Fruit fly (Drosophila melanogaster) whole organism, embryonic: ENCODE measurements around the gene retm.
A peak's percentile ranks its signal among the peaks of the same experiment; 100 is the strongest.

Source experiments
- Adf1 ChIP-seq: fragments of 200-800 bp; sonication (Bioruptor generic); IDR thresholded peaks from 2 replicates; pipeline ENCODE4 v1.3.6; 2022; ENCODE audit warnings: missing biosample characterization, missing genetic modification characterization
- Bteb2 ChIP-seq: fragments of 200-800 bp; sonication (Bioruptor generic); optimal IDR thresholded peaks from 2 replicates; lab custom pipeline; 2016; ENCODE audit warnings: missing biosample characterization, missing genetic modification characterization
- CG11696 ChIP-seq: fragments of 200-800 bp; sonication (Bioruptor generic); IDR thresholded peaks from 2 replicates; pipeline ENCODE4 v1.3.6; 2022; ENCODE audit warnings: missing biosample characterization, missing genetic modification characterization
- CG13123 ChIP-seq: fragments of 200-800 bp; sonication (Bioruptor generic); optimal IDR thresholded peaks from 2 replicates; lab custom pipeline; 2016; ENCODE audit warnings: missing biosample characterization, missing genetic modification characterization
- CG14710 ChIP-seq: fragments of 200-800 bp; sonication (Bioruptor generic); optimal IDR thresholded peaks from 3 replicates; lab custom pipeline; 2019; ENCODE audit warnings: missing biosample characterization, mild to moderate bottlenecking, missing genetic modification characterization, moderate library complexity
- CG15479 ChIP-seq: fragments of 200-800 bp; sonication (Bioruptor generic); optimal IDR thresholded peaks from 3 replicates; lab custom pipeline; 2019; ENCODE audit warnings: missing biosample characterization, mild to moderate bottlenecking, missing genetic modification characterization, moderate library complexity
- CG17359 ChIP-seq: fragments of 200-800 bp; sonication (Bioruptor generic); optimal IDR thresholded peaks from 3 replicates; lab custom pipeline; 2018; ENCODE audit warnings: missing biosample characterization, mild to moderate bottlenecking, missing genetic modification characterization, moderate library complexity
- CG1792 ChIP-seq: fragments of 200-800 bp; sonication (Bioruptor generic); optimal IDR thresholded peaks from 2 replicates; lab custom pipeline; 2016; ENCODE audit warnings: missing biosample characterization, missing genetic modification characterization
- CG2875 ChIP-seq: fragments of 200-800 bp; sonication (Bioruptor generic); optimal IDR thresholded peaks from 2 replicates; lab custom pipeline; 2017; ENCODE audit warnings: missing biosample characterization, mild to moderate bottlenecking, missing genetic modification characterization, missing genetic modification reagents
- CG2889 ChIP-seq: fragments of 200-800 bp; sonication (Bioruptor generic); IDR thresholded peaks from 3 replicates; pipeline ENCODE4 v1.3.6; 2022; ENCODE audit warnings: missing biosample characterization, missing genetic modification characterization
- CG3065 ChIP-seq: fragments of 200-800 bp; sonication (Bioruptor generic); optimal IDR thresholded peaks from 2 replicates; lab custom pipeline; 2016; ENCODE audit warnings: missing biosample characterization, missing genetic modification characterization
- CG4854 ChIP-seq: fragments of 200-800 bp; sonication (Bioruptor generic); optimal IDR thresholded peaks from 2 replicates; lab custom pipeline; 2016; ENCODE audit warnings: missing biosample characterization, missing genetic modification characterization, inconsistent platforms
- CG8388 ChIP-seq: fragments of 200-800 bp; sonication (Bioruptor generic); optimal IDR thresholded peaks from 2 replicates; lab custom pipeline; 2019; ENCODE audit warnings: missing biosample characterization, mild to moderate bottlenecking, missing genetic modification characterization, moderate library complexity
- CG8478 ChIP-seq: fragments of >200 bp; optimal IDR thresholded peaks from 2 replicates; lab custom pipeline; 2018
- CG8924 ChIP-seq: fragments of 200-800 bp; optimal IDR thresholded peaks from 3 replicates; lab custom pipeline; 2019; ENCODE audit warnings: missing biosample characterization, mild to moderate bottlenecking, missing genetic modification characterization, moderate library complexity
- CTCF ChIP-seq: fragments of 200-800 bp; sonication (Bioruptor generic); optimal IDR thresholded peaks from 2 replicates; lab custom pipeline; 2017; ENCODE audit warnings: missing biosample characterization, mild to moderate bottlenecking, missing genetic modification characterization, moderate library complexity
- HLH3B ChIP-seq: fragments of 200-800 bp; sonication (Bioruptor generic); IDR thresholded peaks from 2 replicates; pipeline ENCODE4 v1.3.6; 2022; ENCODE audit warnings: missing biosample characterization, missing genetic modification characterization
- Jarid2 ChIP-seq: fragments of 200-800 bp; sonication (Bioruptor generic); optimal IDR thresholded peaks from 3 replicates; lab custom pipeline; 2017; ENCODE audit warnings: mild to moderate bottlenecking, missing biosample characterization, missing genetic modification reagents, missing genetic modification characterization
- MBD-R2 ChIP-seq: fragments of 200-800 bp; sonication (Bioruptor generic); IDR thresholded peaks from 2 replicates; pipeline ENCODE4 v1.3.6; 2022; ENCODE audit warnings: missing biosample characterization, missing genetic modification characterization
- MESR4 ChIP-seq: fragments of 200-800 bp; sonication (Bioruptor generic); optimal IDR thresholded peaks from 2 replicates; lab custom pipeline; 2018; ENCODE audit warnings: missing biosample characterization, mild to moderate bottlenecking, missing genetic modification characterization, moderate library complexity
- Meics ChIP-seq: fragments of 200-800 bp; sonication (Bioruptor generic); optimal IDR thresholded peaks from 2 replicates; lab custom pipeline; 2017; ENCODE audit warnings: missing biosample characterization, mild to moderate bottlenecking, missing genetic modification characterization
- NC2β ChIP-seq: fragments of 200-800 bp; sonication (Bioruptor generic); optimal IDR thresholded peaks from 2 replicates; lab custom pipeline; 2016; ENCODE audit warnings: missing biosample characterization, missing genetic modification characterization
- Nf-YB ChIP-seq: fragments of 200-800 bp; sonication (Bioruptor generic); optimal IDR thresholded peaks from 3 replicates; lab custom pipeline; 2019; ENCODE audit warnings: missing biosample characterization, mild to moderate bottlenecking, missing genetic modification characterization, moderate library complexity
- Scr ChIP-seq: fragments of 200-800 bp; sonication (Bioruptor generic); IDR thresholded peaks from 2 replicates; pipeline ENCODE4 v1.3.6; 2022; ENCODE audit warnings: missing biosample characterization, missing genetic modification characterization; ENCODE audit not compliant: partially characterized antibody
- Side ChIP-seq: fragments of 200-800 bp; sonication (Bioruptor generic); optimal IDR thresholded peaks from 2 replicates; lab custom pipeline; 2016; ENCODE audit warnings: missing biosample characterization, missing genetic modification characterization
- Sry-β ChIP-seq: fragments of 200-800 bp; sonication (Bioruptor generic); optimal IDR thresholded peaks from 2 replicates; lab custom pipeline; 2018; ENCODE audit warnings: missing biosample characterization, mild to moderate bottlenecking, missing genetic modification characterization, moderate library complexity
- Usf ChIP-seq: fragments of 200-800 bp; sonication (Bioruptor generic); optimal IDR thresholded peaks from 2 replicates; lab custom pipeline; 2017; ENCODE audit warnings: missing genotype, missing biosample characterization, missing genetic modification characterization
- aop ChIP-seq: fragments of 200-800 bp; sonication (Bioruptor generic); IDR thresholded peaks from 2 replicates; pipeline ENCODE4 v1.3.6; 2022; ENCODE audit warnings: missing biosample characterization, missing genetic modification characterization
- ap ChIP-seq: fragments of 200-800 bp; sonication (Bioruptor generic); IDR thresholded peaks from 2 replicates; pipeline ENCODE4 v1.3.6; 2022; ENCODE audit warnings: missing biosample characterization, missing genetic modification characterization
- ash1 ChIP-seq: fragments of 200-800 bp; sonication (Bioruptor generic); optimal IDR thresholded peaks from 2 replicates; lab custom pipeline; 2018; ENCODE audit warnings: missing biosample characterization, mild to moderate bottlenecking, missing genetic modification characterization
- ato ChIP-seq: fragments of 200-800 bp; sonication (Bioruptor generic); IDR thresholded peaks from 2 replicates; pipeline ENCODE4 v1.3.6; 2022; ENCODE audit warnings: missing biosample characterization, missing genetic modification characterization; ENCODE audit not compliant: partially characterized antibody
- corto ChIP-seq: fragments of 200-800 bp; sonication (Bioruptor generic); optimal IDR thresholded peaks from 2 replicates; lab custom pipeline; 2016; ENCODE audit warnings: missing biosample characterization, mild to moderate bottlenecking, missing genetic modification characterization, moderate library complexity
- crp ChIP-seq, 2 experiments: fragments of 200-800 bp; sonication (Bioruptor generic); optimal IDR thresholded peaks; 2 replicates in 1 of 2; 3 replicates in 1 of 2; lab custom pipeline; 2017; ENCODE audit warnings: missing biosample characterization in 2 of 2, missing genetic modification characterization in 2 of 2, mild to moderate bottlenecking in 1 of 2, moderate library complexity in 1 of 2
- dan ChIP-seq: fragments of 200-800 bp; sonication (Bioruptor generic); IDR thresholded peaks from 2 replicates; pipeline ENCODE4 v1.3.6; 2022; ENCODE audit warnings: missing biosample characterization, missing genetic modification characterization
- dati ChIP-seq: fragments of 200-800 bp; sonication (Bioruptor generic); IDR thresholded peaks from 2 replicates; pipeline ENCODE4 v1.3.6; 2022; ENCODE audit warnings: missing biosample characterization, missing genetic modification characterization
- dm ChIP-seq: fragments of 200-800 bp; sonication (Bioruptor generic); optimal IDR thresholded peaks from 3 replicates; lab custom pipeline; 2016; ENCODE audit warnings: missing biosample characterization, missing genetic modification characterization
- dmrt11E ChIP-seq: fragments of 200-800 bp; sonication (Bioruptor generic); optimal IDR thresholded peaks from 3 replicates; lab custom pipeline; 2018; ENCODE audit warnings: missing biosample characterization, mild to moderate bottlenecking, missing genetic modification characterization, moderate library complexity
- h ChIP-seq: fragments of >200 bp; optimal IDR thresholded peaks from 2 replicates; lab custom pipeline; 2017
- inv ChIP-seq: fragments of 200-800 bp; sonication (Bioruptor generic); IDR thresholded peaks from 2 replicates; pipeline ENCODE4 v1.3.6; 2022; ENCODE audit warnings: missing biosample characterization, missing genetic modification characterization; ENCODE audit not compliant: partially characterized antibody
- lab ChIP-seq: fragments of 200-800 bp; sonication (Bioruptor generic); optimal IDR thresholded peaks from 3 replicates; lab custom pipeline; 2017; ENCODE audit warnings: missing biosample characterization, missing genetic modification characterization, mild to moderate bottlenecking, moderate library complexity, missing genetic modification reagents
- lilli ChIP-seq: fragments of 200-800 bp; sonication (Bioruptor generic); optimal IDR thresholded peaks from 3 replicates; lab custom pipeline; 2016; ENCODE audit warnings: missing biosample characterization, missing genetic modification characterization
- odd ChIP-seq: fragments of 200-800 bp; sonication (Bioruptor generic); optimal IDR thresholded peaks from 2 replicates; lab custom pipeline; 2017; ENCODE audit warnings: missing biosample characterization, mild to moderate bottlenecking, missing genetic modification characterization
- pho ChIP-seq: fragments of 200-800 bp; sonication (Bioruptor generic); optimal IDR thresholded peaks from 2 replicates; lab custom pipeline; 2016; ENCODE audit warnings: missing biosample characterization, missing genetic modification characterization
- run ChIP-seq: fragments of 200-800 bp; sonication (Bioruptor generic); optimal IDR thresholded peaks from 3 replicates; lab custom pipeline; 2018; ENCODE audit warnings: missing biosample characterization, mild to moderate bottlenecking, missing genetic modification characterization
- scrt ChIP-seq: fragments of 200-800 bp; sonication (Bioruptor generic); optimal IDR thresholded peaks from 2 replicates; lab custom pipeline; 2018; ENCODE audit warnings: missing biosample characterization, mild to moderate bottlenecking, missing genetic modification characterization, moderate library complexity
- sob ChIP-seq: fragments of 200-800 bp; sonication (Bioruptor generic); IDR thresholded peaks from 2 replicates; pipeline ENCODE4 v1.3.6; 2022; ENCODE audit warnings: missing biosample characterization, missing genetic modification characterization
- sug ChIP-seq: fragments of 200-800 bp; optimal IDR thresholded peaks from 2 replicates; lab custom pipeline; 2019; ENCODE audit warnings: missing biosample characterization, mild to moderate bottlenecking, missing genetic modification characterization, moderate library complexity
- tap ChIP-seq: fragments of 200-800 bp; optimal IDR thresholded peaks from 3 replicates; lab custom pipeline; 2019; ENCODE audit warnings: missing biosample characterization, mild to moderate bottlenecking, missing genetic modification characterization, moderate library complexity
- wek ChIP-seq: fragments of 200-800 bp; sonication (Bioruptor generic); optimal IDR thresholded peaks from 3 replicates; lab custom pipeline; 2018; ENCODE audit warnings: missing biosample characterization, mild to moderate bottlenecking, missing genetic modification characterization, moderate library complexity
- wor ChIP-seq: fragments of 200-800 bp; sonication (Bioruptor generic); IDR thresholded peaks from 2 replicates; pipeline ENCODE4 v1.3.6; 2022; ENCODE audit warnings: missing biosample characterization, missing genetic modification characterization
- zen ChIP-seq: fragments of 200-800 bp; sonication (Bioruptor generic); optimal IDR thresholded peaks from 3 replicates; lab custom pipeline; 2018; ENCODE audit warnings: missing biosample characterization, mild to moderate bottlenecking, missing genetic modification characterization, moderate library complexity

The retm gene

DNA sequence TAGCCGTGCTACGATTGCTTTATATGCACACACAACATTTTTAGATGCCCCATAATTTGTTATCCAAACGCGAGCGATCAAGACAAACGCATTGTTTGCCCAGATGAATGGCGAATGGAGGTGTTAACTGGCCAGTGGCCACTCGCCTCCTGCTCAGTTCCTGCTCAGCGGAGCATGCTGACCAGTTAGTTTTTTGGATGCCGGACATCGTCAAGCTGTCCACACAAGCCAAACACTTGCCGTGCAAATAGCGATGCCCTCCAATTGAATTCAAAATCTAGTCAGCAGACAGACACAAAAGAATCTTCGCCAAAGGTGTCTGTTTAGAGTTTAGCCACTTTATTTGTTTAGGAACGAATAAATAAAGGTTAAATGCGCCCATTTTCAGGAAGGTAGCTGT lies 6.5 kb upstream of the retm start (continued):
- TF ChIP-seq sug (tag; lab: Kevin White, UChicago) (no peak), CG15479 (GFP tag; lab: Kevin White, UChicago) (peak; percentile 31), CG2889 (GFP tag; lab: Robert Waterston, UW) (no peak), crp (GFP tag; optimal IDR thresholded peaks at IDR 0.05; lab: Kevin White, UChicago) (no peak), odd (GFP tag; lab: Kevin White, UChicago) (peak; percentile 10), dati (GFP tag; lab: Robert Waterston, UW) (0 out of 2 replicates have a peak, but pooled peaks have one; percentile 13), Nf-YB (GFP tag; lab: Kevin White, UChicago) (peak; percentile 23), lab (GFP tag; lab: Kevin White, UChicago) (peak; percentile 11), inv (GFP tag; lab: Robert Waterston, UW) (no peak), wek (GFP tag; lab: Kevin White, UChicago) (peak; percentile 13), CG3065 (GFP tag; lab: Kevin White, UChicago) (no peak), lilli (GFP tag; lab: Kevin White, UChicago) (no peak), CG1792 (GFP tag; lab: Kevin White, UChicago) (peak; percentile 16), ato (GFP tag; lab: Robert Waterston, UW) (no peak), dmrt11E (tag; lab: Kevin White, UChicago) (peak; percentile 10), CG8924 (tag; lab: Kevin White, UChicago) (no peak), MESR4 (GFP tag; lab: Kevin White, UChicago) (no peak), Side (GFP tag; lab: Kevin White, UChicago) (peak; percentile 2), pho (GFP tag; lab: Kevin White, UChicago) (no peak), Sry-β (no peak), CG17359 (no peak)

DNA sequence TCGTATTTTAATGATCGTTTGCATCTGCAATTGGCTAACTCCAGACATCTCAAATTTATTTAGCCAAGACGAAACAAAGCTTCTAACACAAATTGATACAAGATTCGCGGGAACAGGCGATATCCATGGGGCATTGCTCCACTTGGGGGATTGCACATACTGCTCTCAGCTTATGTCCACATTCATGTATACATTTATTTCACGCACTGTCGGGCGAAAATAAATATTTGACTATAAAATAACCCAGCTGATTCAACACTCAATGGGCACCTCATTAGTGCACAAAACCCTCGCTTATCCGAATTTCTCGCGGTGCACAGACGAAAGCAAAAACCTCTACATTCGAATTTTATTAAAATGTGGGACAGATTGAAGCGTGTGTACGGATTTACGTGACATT lies 5.8 kb upstream of the retm start:
- TF ChIP-seq zen (tag; lab: Kevin White, UChicago) (no peak), CG8478 (no peak), CG8388 (GFP tag; lab: Kevin White, UChicago) (peak; percentile 44), ash1 (GFP tag; lab: Kevin White, UChicago) (no peak), CTCF (peak; percentile 10), MBD-R2 (GFP tag; lab: Robert Waterston, UW) (no peak), wor (GFP tag; lab: Robert Waterston, UW) (no peak), Usf (no peak), sob (GFP tag; lab: Robert Waterston, UW) (0 out of 2 replicates have a peak, but pooled peaks have one; percentile 25), dm (GFP tag; lab: Kevin White, UChicago) (no peak), tap (tag; lab: Kevin White, UChicago) (peak; percentile 15), corto (GFP tag; lab: Kevin White, UChicago) (no peak), CG17359 (peak; percentile 59), NC2β (no peak), h (lab: Kevin White, UChicago) (no peak), CG11696 (GFP tag; lab: Robert Waterston, UW) (peak; percentile 55; the same call in 1 of the 2 replicates), Meics (GFP tag; lab: Kevin White, UChicago) (no peak), CG2875 (GFP tag; lab: Kevin White, UChicago) (peak; percentile 71), dan (GFP tag; lab: Robert Waterston, UW) (no peak), CG4854 (GFP tag; lab: Kevin White, UChicago) (peak; percentile 23), Bteb2 (GFP tag; lab: Kevin White, UChicago) (no peak), Adf1 (no peak), HLH3B (no peak), Scr (GFP tag; lab: Robert Waterston, UW) (no peak), run (tag; lab: Kevin White, UChicago) (peak; percentile 3), aop (no peak), CG14710 (tag; lab: Kevin White, UChicago) (peak; percentile 1), scrt (no peak), CG13123 (GFP tag; lab: Kevin White, UChicago) (no peak), ap (GFP tag; lab: Robert Waterston, UW) (no peak), Jarid2 (GFP tag; lab: Kevin White, UChicago) (no peak)
